Worm (Caenorhabditis elegans) whole organism, early embryonic: ENCODE results near the gene dhs-17.

Experiments
- B0310.2 ChIP-seq: sonication (generic microtip); optimal IDR thresholded peaks from 2 replicates; lab custom pipeline; 2016; ENCODE audit warnings: mild to moderate bottlenecking, missing genetic modification characterization, missing compliant biosample characterization
- F13C5.2 ChIP-seq: sonication (generic microtip); optimal IDR thresholded peaks from 2 replicates; lab custom pipeline; 2017; ENCODE audit warnings: mild to moderate bottlenecking, missing genetic modification characterization, inconsistent platforms, missing compliant biosample characterization
- ama-1 ChIP-seq: fragments of 150-350 bp; optimal IDR thresholded peaks from 2 replicates; lab custom pipeline; 2014
- ceh-36 ChIP-seq: sonication (generic microtip); optimal IDR thresholded peaks from 2 replicates; lab custom pipeline; 2016; ENCODE audit warnings: missing genetic modification characterization, inconsistent platforms, missing compliant biosample characterization
- flt-1 ChIP-seq: fragments of 200-800 bp; sonication (Bioruptor generic); IDR thresholded peaks from 2 replicates; pipeline ENCODE4 v1.3.6; 2022; ENCODE audit warnings: missing genetic modification characterization, missing compliant biosample characterization
- hnd-1 ChIP-seq: sonication (generic microtip); optimal IDR thresholded peaks from 2 replicates; lab custom pipeline; 2016; ENCODE audit warnings: missing genetic modification characterization, missing compliant biosample characterization
- sea-1 ChIP-seq: fragments of 200-800 bp; sonication (Bioruptor generic); conservative IDR thresholded peaks from 2 replicates; pipeline ENCODE4 v1.3.6; 2022; ENCODE audit warnings: missing genetic modification characterization, missing compliant biosample characterization
- tbx-11 ChIP-seq: fragments of 200-800 bp; sonication (Bioruptor generic); IDR thresholded peaks from 2 replicates; pipeline ENCODE4 v1.3.6; 2022; ENCODE audit warnings: missing genetic modification characterization, missing compliant biosample characterization
- tra-4 ChIP-seq: sonication (generic microtip); optimal IDR thresholded peaks from 2 replicates; lab custom pipeline; 2017; ENCODE audit warnings: missing genetic modification characterization, missing compliant biosample characterization

DNA sequence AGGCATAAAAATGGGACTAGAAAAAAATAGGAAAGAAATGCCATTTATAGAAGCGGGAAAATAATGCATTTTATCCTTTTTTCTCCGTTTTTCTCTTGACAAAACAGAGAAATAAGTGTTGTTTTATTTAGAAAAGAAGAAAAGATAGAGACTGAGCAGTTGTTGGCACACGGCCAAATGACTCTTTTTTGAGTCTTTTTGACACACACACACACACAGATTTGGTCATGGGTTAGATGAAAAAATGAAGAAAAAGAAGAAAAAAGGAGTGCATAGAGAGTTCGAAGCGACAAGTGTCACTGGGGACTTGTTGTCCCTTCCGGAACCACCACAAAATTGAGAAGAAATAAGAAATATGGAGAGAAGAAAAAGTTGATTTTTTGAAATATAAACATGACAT is 1.1 kb downstream of the dhs-17 start:
- no peak for TF ChIP-seq sea-1 (GFP tag; lab: Robert Waterston, UW)
- TF ChIP-seq ama-1 (lab: Kevin White, UChicago) = no peak
- no peak for TF ChIP-seq hnd-1 (tag; lab: Kevin White, UChicago)
- TF ChIP-seq B0310.2 = no peak
- TF ChIP-seq F13C5.2 = no peak
- no peak for TF ChIP-seq tbx-11 (GFP tag; lab: Robert Waterston, UW)
- no peak for TF ChIP-seq tra-4 (tag; lab: Kevin White, UChicago)
- no peak for TF ChIP-seq ceh-36 (tag; lab: Kevin White, UChicago)
- no peak for TF ChIP-seq flt-1 (GFP tag; lab: Robert Waterston, UW)
